Worm (Caenorhabditis elegans) whole organism, L4/young adult: ENCODE results near the gene F42C5.9.

ENCODE experiments used
- dao-5 ChIP-seq: sonication (generic microtip); optimal IDR thresholded peaks from 2 replicates; lab custom pipeline; 2016; ENCODE audit warnings: missing genotype, missing genetic modification characterization, moderate library complexity, missing compliant biosample characterization
- him-1 ChIP-seq: sonication (generic microtip); optimal IDR thresholded peaks from 2 replicates; lab custom pipeline; 2016; ENCODE audit warnings: missing genotype, missing genetic modification reagents, missing genetic modification characterization, missing compliant biosample characterization

DNA sequence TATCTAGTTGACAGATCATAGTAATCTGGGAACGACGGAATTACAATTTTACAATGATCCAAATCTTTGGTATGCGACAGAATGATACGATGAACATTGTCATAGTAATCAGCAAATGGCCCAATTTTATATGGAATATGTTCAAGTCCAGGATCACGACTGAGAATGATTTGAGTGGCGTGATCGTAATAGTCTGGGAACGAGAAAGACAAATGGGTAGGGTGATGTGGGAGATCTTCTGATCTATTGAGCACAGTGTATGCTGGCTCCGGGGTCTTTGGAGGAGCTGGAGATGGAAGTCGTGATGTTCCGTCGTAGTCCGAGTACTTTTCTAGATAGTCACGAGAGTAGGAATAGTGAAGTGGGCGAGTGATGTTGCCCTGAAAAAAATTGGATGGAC, 7.0 kb upstream of the F42C5.9 start:
- TF ChIP-seq dao-5 (no peak), him-1 (no peak)
